Worm (Caenorhabditis elegans): ENCODE data around the gene C49C3.6.

ce11 chrIV:17376127-17376526 lies 44.8 kb downstream of the C49C3.6 start, which contains the start of gene haf-1:
- no peak for TF ChIP-seq elt-3 (tag; optimal IDR thresholded peaks at IDR 0.05)
- TF ChIP-seq ztf-4 (tag; optimal IDR thresholded peaks at IDR 0.05), result no peak
- TF ChIP-seq unc-62 (GFP tag; optimal IDR thresholded peaks at IDR 0.05), result no peak
- no peak for TF ChIP-seq ZK546.5 (tag; optimal IDR thresholded peaks at IDR 0.05)
- no peak for TF ChIP-seq nfya-1 (tag; optimal IDR thresholded peaks at IDR 0.05; ENCODE audit: insufficient read depth)
- no peak for TF ChIP-seq egl-27 (tag; optimal IDR thresholded peaks at IDR 0.05)
- no peak for TF ChIP-seq lsy-12 (tag; optimal IDR thresholded peaks at IDR 0.05)
- TF ChIP-seq fkh-2 (tag; optimal IDR thresholded peaks at IDR 0.05), result no peak
